Fruit fly (Drosophila melanogaster): ENCODE data around the gene Trc8.

Gene Trc8

DNA sequence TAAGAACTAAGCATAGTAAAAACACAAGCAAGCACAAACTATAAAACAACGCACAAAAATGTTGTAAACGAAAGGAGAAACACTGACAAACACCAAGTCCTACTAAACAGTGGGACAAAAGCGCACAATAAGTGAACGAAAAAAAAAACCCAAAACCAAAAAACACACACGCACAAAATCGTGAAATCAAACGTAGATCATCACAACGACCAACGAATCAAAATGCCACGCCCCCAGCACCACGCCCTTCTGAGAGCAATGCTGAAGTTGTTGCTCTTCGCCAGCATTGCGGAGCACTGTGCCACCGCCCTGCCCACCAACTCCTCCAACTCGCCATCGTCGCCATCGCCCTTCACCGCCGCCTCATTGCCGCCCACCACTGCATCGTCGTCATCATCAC is 41.8 kb downstream of the Trc8 start (continued):
- TF ChIP-seq CG31441 (GFP tag; IDR thresholded peaks at IDR 0.05) (no peak), slbo (GFP tag; IDR thresholded peaks at IDR 0.05) (peak; percentile 21; the same call in 1 of the 2 replicates), CG18011 (GFP tag; optimal IDR thresholded peaks at IDR 0.05) (no peak), maf-S (GFP tag; optimal IDR thresholded peaks at IDR 0.05) (no peak), vfl (GFP tag; optimal IDR thresholded peaks at IDR 0.05) (no peak), vvl (GFP tag; IDR thresholded peaks at IDR 0.05) (no peak), CG7963 (GFP tag; IDR thresholded peaks at IDR 0.05; ENCODE audit: partially characterized antibody) (peak; percentile 15; the same call in 1 of the 3 replicates), esg (GFP tag; conservative IDR thresholded peaks at IDR 0.05) (peak; percentile 28; the same call in 1 of the 2 replicates), CG8281 (tag; optimal IDR thresholded peaks at IDR 0.05) (no peak), CrebB (tag; optimal IDR thresholded peaks at IDR 0.05) (no peak), shn (GFP tag; optimal IDR thresholded peaks at IDR 0.05) (no peak), sens (GFP tag) (peak; percentile 64), Side (GFP tag; optimal IDR thresholded peaks at IDR 0.05) (no peak)

dm6 chr3R:29461069-29461468 is 42.5 kb downstream of the Trc8 start:
- no peak for TF ChIP-seq Ets97D (GFP tag; optimal IDR thresholded peaks at IDR 0.05)
- TF ChIP-seq CG4707 (GFP tag; optimal IDR thresholded peaks at IDR 0.05) = no peak
- no peak for TF ChIP-seq CG14014 (GFP tag; IDR thresholded peaks at IDR 0.05)
- TF ChIP-seq Dfd (GFP tag; optimal IDR thresholded peaks at IDR 0.05) = no peak
- no peak for TF ChIP-seq crp (GFP tag; optimal IDR thresholded peaks at IDR 0.05)
- TF ChIP-seq sd (tag; optimal IDR thresholded peaks at IDR 0.05) = no peak
- no peak for TF ChIP-seq usp (GFP tag; optimal IDR thresholded peaks at IDR 0.05)
- TF ChIP-seq cad (GFP tag; optimal IDR thresholded peaks at IDR 0.05) = no peak
- TF ChIP-seq CG11398 (GFP tag; optimal IDR thresholded peaks at IDR 0.05) = no peak
- TF ChIP-seq vvl (GFP tag; IDR thresholded peaks at IDR 0.05) = no peak
- TF ChIP-seq Drgx (GFP tag; IDR thresholded peaks at IDR 0.05) = peak; percentile 36; the same call in 1 of the 2 replicates
- no peak for TF ChIP-seq Dbx (GFP tag; IDR thresholded peaks at IDR 0.05)
- no peak for TF ChIP-seq CG18476 (GFP tag; optimal IDR thresholded peaks at IDR 0.05)
- no peak for TF ChIP-seq Myb (GFP tag; optimal IDR thresholded peaks at IDR 0.05)
- TF ChIP-seq fd3F (GFP tag; optimal IDR thresholded peaks at IDR 0.05) = no peak
- no peak for TF ChIP-seq Oli (tag; optimal IDR thresholded peaks at IDR 0.05)
- 0 out of 3 replicates have a peak, but pooled peaks have one; percentile 33 for TF ChIP-seq CG3726 (GFP tag; IDR thresholded peaks at IDR 0.05)
- no peak for TF ChIP-seq gt (GFP tag; IDR thresholded peaks at IDR 0.05)
- TF ChIP-seq CG18619 (GFP tag; optimal IDR thresholded peaks at IDR 0.05) = no peak
- TF ChIP-seq Ets65A (GFP tag) = peak; percentile 82
- TF ChIP-seq Deaf1 (tag; optimal IDR thresholded peaks at IDR 0.05) = no peak
- TF ChIP-seq gcm (GFP tag; optimal IDR thresholded peaks at IDR 0.05) = no peak
- no peak for TF ChIP-seq Hmx (GFP tag; optimal IDR thresholded peaks at IDR 0.05)
- no peak for TF ChIP-seq CG6175 (GFP tag; IDR thresholded peaks at IDR 0.05)
- TF ChIP-seq Meics (GFP tag; optimal IDR thresholded peaks at IDR 0.05) = no peak
- peak; percentile 21; the same call in 2 of the 3 replicates for TF ChIP-seq row (GFP tag; IDR thresholded peaks at IDR 0.05)
- TF ChIP-seq CG18599 (GFP tag; optimal IDR thresholded peaks at IDR 0.05) = no peak
- TF ChIP-seq CG17359 (tag; optimal IDR thresholded peaks at IDR 0.05) = no peak
- TF ChIP-seq odd (GFP tag; optimal IDR thresholded peaks at IDR 0.05) = no peak
- TF ChIP-seq lilli (GFP tag; optimal IDR thresholded peaks at IDR 0.05) = no peak
- no peak for TF ChIP-seq CG7963 (GFP tag; IDR thresholded peaks at IDR 0.05; ENCODE audit: partially characterized antibody)
- no peak for TF ChIP-seq Poxn (GFP tag; IDR thresholded peaks at IDR 0.05)
- TF ChIP-seq CG17361 (GFP tag; IDR thresholded peaks at IDR 0.05) = no peak
- TF ChIP-seq CG11695 (GFP tag; IDR thresholded peaks at IDR 0.05) = 0 out of 3 replicates have a peak, but pooled peaks have one; percentile 28
- TF ChIP-seq CrebB (tag; optimal IDR thresholded peaks at IDR 0.05) = no peak
- 0 out of 2 replicates have a peak, but pooled peaks have one; percentile 14 for TF ChIP-seq CG32772 (GFP tag; IDR thresholded peaks at IDR 0.05)
- no peak for TF ChIP-seq sens (GFP tag)
- no peak for TF ChIP-seq hth (optimal IDR thresholded peaks at IDR 0.05)
- TF ChIP-seq crol (GFP tag; IDR thresholded peaks at IDR 0.05) = 0 out of 2 replicates have a peak, but pooled peaks have one; percentile 19
- TF ChIP-seq CG33213 (GFP tag; optimal IDR thresholded peaks at IDR 0.05) = no peak
- TF ChIP-seq Med (GFP tag) = peak; percentile 18
- TF ChIP-seq slbo (GFP tag; IDR thresholded peaks at IDR 0.05) = peak; percentile 29; the same call in 1 of the 2 replicates
- TF ChIP-seq ranshi (GFP tag; IDR thresholded peaks at IDR 0.05) = no peak
